Worm (Caenorhabditis elegans): ENCODE results near the gene ekl-6.
"Not testable (repeated sequence)": the region's sequence is repeated elsewhere in the genome, so short reads cannot be mapped to it uniquely, and the experiment has no call there.

- TF ChIP-seq ces-1 (GFP tag; optimal IDR thresholded peaks at IDR 0.05); ztf-11 (tag; optimal IDR thresholded peaks at IDR 0.05); lin-13 (tag; optimal IDR thresholded peaks at IDR 0.05): not testable (repeated sequence)
Measured at ce11 chrIII:10050321-10050720, 13.9 kb upstream of the ekl-6 start, which contains the start of gene T16G12.3.

All from whole organism, mixed stage, embryonic.